Fruit fly (Drosophila melanogaster): Measurements from ENCODE around the gene Spn77Bb.

Gene Spn77Bb

DNA sequence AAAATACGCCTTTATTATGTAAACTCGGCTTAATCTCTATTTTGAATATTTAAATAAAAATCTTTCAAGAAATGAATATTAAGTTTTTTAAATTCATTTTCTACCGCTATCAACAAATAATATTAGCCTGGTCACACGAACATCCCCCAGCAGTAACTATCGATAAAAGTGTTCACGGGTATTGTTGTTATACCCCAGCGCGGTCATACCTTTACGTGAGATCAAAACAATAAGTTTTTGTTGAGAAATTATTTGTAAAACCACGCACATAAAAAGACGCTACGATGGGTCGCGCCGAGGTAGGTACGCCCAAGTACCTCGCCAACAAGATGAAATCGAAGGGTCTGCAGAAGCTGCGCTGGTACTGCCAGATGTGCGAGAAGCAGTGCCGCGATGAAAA, 35.9 kb downstream of the Spn77Bb start, which contains the start of gene kin17 (continued):
- TF ChIP-seq CG34224 (GFP tag; IDR thresholded peaks at IDR 0.05; ENCODE audit: partially characterized antibody) (peak; percentile 68), so (GFP tag; IDR thresholded peaks at IDR 0.05) (0 out of 3 replicates have a peak, but pooled peaks have one; percentile 13), tna (GFP tag; IDR thresholded peaks at IDR 0.05; ENCODE audit: partially characterized antibody) (peak; percentile 55; the same call in 1 of the 2 replicates), CG17829 (tag; optimal IDR thresholded peaks at IDR 0.05) (peak; percentile 3), zen2 (GFP tag; IDR thresholded peaks at IDR 0.05; ENCODE audit: partially characterized antibody) (peak; percentile 54; the same call in 2 of the 3 replicates), BEAF-32 (GFP tag; optimal IDR thresholded peaks at IDR 0.05) (peak; percentile 80), CG17385 (GFP tag; optimal IDR thresholded peaks at IDR 0.05) (no peak), CG2129 (GFP tag; IDR thresholded peaks at IDR 0.05; ENCODE audit: partially characterized antibody) (0 out of 2 replicates have a peak, but pooled peaks have one; percentile 17), crp (GFP tag; optimal IDR thresholded peaks at IDR 0.05) (peak in 1 of 2 experiments; percentile 60), CG3847 (GFP tag; IDR thresholded peaks at IDR 0.05) (peak; percentile 26; the same call in 1 of the 2 replicates), HLH4C (GFP tag; IDR thresholded peaks at IDR 0.05; ENCODE audit: partially characterized antibody) (0 out of 3 replicates have a peak, but pooled peaks have one; percentile 36), nmo (GFP tag; optimal IDR thresholded peaks at IDR 0.05) (peak; percentile 6), pzg (GFP tag; optimal IDR thresholded peaks at IDR 0.05) (peak; percentile 78), CG10267 (tag; optimal IDR thresholded peaks at IDR 0.05) (peak; percentile 35), trem (tag; optimal IDR thresholded peaks at IDR 0.05) (peak; percentile 64), HmgZ (tag; optimal IDR thresholded peaks at IDR 0.05) (peak; percentile 24), Bgb (GFP tag; IDR thresholded peaks at IDR 0.05; ENCODE audit: partially characterized antibody) (peak; percentile 74), ro (GFP tag; IDR thresholded peaks at IDR 0.05) (no peak), Med (GFP tag) (peak; percentile 56), amos (GFP tag; IDR thresholded peaks at IDR 0.05; ENCODE audit: partially characterized antibody) (peak; percentile 72), CG6791 (GFP tag; IDR thresholded peaks at IDR 0.05; ENCODE audit: partially characterized antibody) (peak; percentile 73; the same call in 2 of the 3 replicates), Dp (GFP tag; optimal IDR thresholded peaks at IDR 0.05) (peak; percentile 84), CG1529 (GFP tag; optimal IDR thresholded peaks at IDR 0.05) (no peak), CG14710 (tag; optimal IDR thresholded peaks at IDR 0.05) (peak; percentile 39), MBD-R2 (GFP tag; IDR thresholded peaks at IDR 0.05) (peak; percentile 69), Scr (GFP tag; IDR thresholded peaks at IDR 0.05; ENCODE audit: partially characterized antibody) (peak; percentile 75), CG2116 (GFP tag; optimal IDR thresholded peaks at IDR 0.05) (peak; percentile 2), Dll (GFP tag; IDR thresholded peaks at IDR 0.05; ENCODE audit: partially characterized antibody) (peak; percentile 76; the same call in 3 of the 4 replicates), YL-1 (GFP tag; optimal IDR thresholded peaks at IDR 0.05) (peak; percentile 58), CG3995 (GFP tag; optimal IDR thresholded peaks at IDR 0.05) (no peak), TFAM (GFP tag; optimal IDR thresholded peaks at IDR 0.05) (no peak), gfzf (GFP tag; optimal IDR thresholded peaks at IDR 0.05) (peak; percentile 85), stwl (tag; optimal IDR thresholded peaks at IDR 0.05) (peak; percentile 91), Dref (GFP tag; IDR thresholded peaks at IDR 0.05) (peak; percentile 70), CG4617 (GFP tag; optimal IDR thresholded peaks at IDR 0.05; ENCODE audit: borderline replicate concordance) (peak; percentile 68), E2f2 (GFP tag; IDR thresholded peaks at IDR 0.05) (peak; percentile 90), ems (GFP tag; optimal IDR thresholded peaks at IDR 0.05) (no peak), Hand (GFP tag; optimal IDR thresholded peaks at IDR 0.05) (no peak), unc-4 (GFP tag; IDR thresholded peaks at IDR 0.05; ENCODE audit: partially characterized antibody) (peak; percentile 74), Sry-δ (GFP tag; optimal IDR thresholded peaks at IDR 0.05) (peak; percentile 66), ara (GFP tag; IDR thresholded peaks at IDR 0.05) (no peak), row (GFP tag; IDR thresholded peaks at IDR 0.05) (peak; percentile 14; the same call in 1 of the 3 replicates), sna (GFP tag; IDR thresholded peaks at IDR 0.05; ENCODE audit: partially characterized antibody) (peak; percentile 51; the same call in 1 of the 2 replicates), CG12071 (GFP tag; optimal IDR thresholded peaks at IDR 0.05) (no peak)
